Fruit fly (Drosophila melanogaster): Measurements from ENCODE around the gene CG31668.

CG31668 gene

dm6 chr2L:2182735-2183340 is 23.1 kb downstream of the CG31668 start (continued):
- TF ChIP-seq Dip3 (GFP tag; optimal IDR thresholded peaks at IDR 0.05) (no peak), CG9797 (GFP tag; optimal IDR thresholded peaks at IDR 0.05) (no peak), HLH4C (GFP tag; IDR thresholded peaks at IDR 0.05; ENCODE audit: partially characterized antibody) (no peak), cad (GFP tag; optimal IDR thresholded peaks at IDR 0.05) (no peak), fru (optimal IDR thresholded peaks at IDR 0.05) (no peak), bsh (GFP tag; optimal IDR thresholded peaks at IDR 0.05) (peak; percentile 68 to 90), da (GFP tag; optimal IDR thresholded peaks at IDR 0.05) (no peak), CG15479 (GFP tag; optimal IDR thresholded peaks at IDR 0.05) (no peak), CG3065 (GFP tag; optimal IDR thresholded peaks at IDR 0.05) (peak; percentile 39), MBD-R2 (GFP tag; IDR thresholded peaks at IDR 0.05) (no peak), CG2202 (tag; optimal IDR thresholded peaks at IDR 0.05) (peak; percentile 79), CG42726 (GFP tag; IDR thresholded peaks at IDR 0.05; ENCODE audit: partially characterized antibody) (no peak), Fer1 (GFP tag; optimal IDR thresholded peaks at IDR 0.05) (no peak), toy (GFP tag; IDR thresholded peaks at IDR 0.05) (no peak), run (tag; optimal IDR thresholded peaks at IDR 0.05) (no peak), CG18619 (GFP tag; optimal IDR thresholded peaks at IDR 0.05) (peak; percentile 25), CG2889 (GFP tag; IDR thresholded peaks at IDR 0.05) (no peak), CG10462 (GFP tag; optimal IDR thresholded peaks at IDR 0.05) (peak; percentile 12), sug (tag; optimal IDR thresholded peaks at IDR 0.05) (no peak), CG12391 (tag; optimal IDR thresholded peaks at IDR 0.05) (peak; percentile 77), Ravus (GFP tag; IDR thresholded peaks at IDR 0.05) (no peak), ham (GFP tag; IDR thresholded peaks at IDR 0.05) (no peak), pita (GFP tag; optimal IDR thresholded peaks at IDR 0.05) (no peak), Dll (GFP tag; IDR thresholded peaks at IDR 0.05; ENCODE audit: partially characterized antibody) (no peak), Dbx (GFP tag; IDR thresholded peaks at IDR 0.05) (no peak), CG13296 (GFP tag; optimal IDR thresholded peaks at IDR 0.05) (no peak), fu2 (GFP tag; optimal IDR thresholded peaks at IDR 0.05) (no peak), slbo (GFP tag; IDR thresholded peaks at IDR 0.05) (no peak), sima (GFP tag; optimal IDR thresholded peaks at IDR 0.05) (no peak), YL-1 (GFP tag; optimal IDR thresholded peaks at IDR 0.05) (no peak), CG11456 (GFP tag; IDR thresholded peaks at IDR 0.05) (no peak), z (GFP tag; IDR thresholded peaks at IDR 0.05) (no peak), mirr (GFP tag; optimal IDR thresholded peaks at IDR 0.05) (no peak), Trl (optimal IDR thresholded peaks at IDR 0.05) (no peak), Trl (GFP tag; optimal IDR thresholded peaks at IDR 0.05) (peak; percentile 76), sna (GFP tag; IDR thresholded peaks at IDR 0.05; ENCODE audit: partially characterized antibody) (no peak), eve (GFP tag; optimal IDR thresholded peaks at IDR 0.05) (peak in 1 of 2 experiments; percentile 59), CG6654 (GFP tag; optimal IDR thresholded peaks at IDR 0.05) (peak; percentile 10), CG10979 (tag; optimal IDR thresholded peaks at IDR 0.05) (peak; percentile 88), Ptx1 (GFP tag; IDR thresholded peaks at IDR 0.05) (0 out of 2 replicates have a peak, but pooled peaks have one; percentile 10), Stat92E (GFP tag; optimal IDR thresholded peaks at IDR 0.05) (peak in 1 of 3 experiments; percentile 94), B-H2 (GFP tag; optimal IDR thresholded peaks at IDR 0.05) (no peak), Meics (GFP tag; optimal IDR thresholded peaks at IDR 0.05) (no peak), salm (tag; optimal IDR thresholded peaks at IDR 0.05) (no peak), CG16815 (GFP tag; optimal IDR thresholded peaks at IDR 0.05) (peak; percentile 92), CG3838 (GFP tag; optimal IDR thresholded peaks at IDR 0.05) (no peak), chm (GFP tag; IDR thresholded peaks at IDR 0.05) (peak; percentile 81; the same call in 1 of the 2 replicates), lilli (GFP tag; optimal IDR thresholded peaks at IDR 0.05) (peak; percentile 47), caup (GFP tag; optimal IDR thresholded peaks at IDR 0.05; ENCODE audit: severe bottlenecking) (no peak), CG30020 (tag; optimal IDR thresholded peaks at IDR 0.05) (no peak), CG3726 (GFP tag; IDR thresholded peaks at IDR 0.05) (peak; percentile 56; the same call in 2 of the 3 replicates)
